Worm (Caenorhabditis elegans): ENCODE data around the gene Y54G11A.1.

Y54G11A.1 gene

ce11 chrII:14249489-14249888 lies 19.5 kb downstream of the Y54G11A.1 start:
- no peak for TF ChIP-seq ceh-18 (tag; optimal IDR thresholded peaks at IDR 0.05)
- TF ChIP-seq unc-3 (GFP tag; conservative IDR thresholded peaks at IDR 0.05): no peak
- no peak for TF ChIP-seq unc-3 (tag; optimal IDR thresholded peaks at IDR 0.05)
- TF ChIP-seq unc-42 (tag; optimal IDR thresholded peaks at IDR 0.05): peak; percentile 40
- TF ChIP-seq C08G9.2 (tag; optimal IDR thresholded peaks at IDR 0.05): no peak
- TF ChIP-seq ceh-2 (tag; optimal IDR thresholded peaks at IDR 0.05): no peak
- no peak for TF ChIP-seq ttx-3 (tag; optimal IDR thresholded peaks at IDR 0.05)
- no peak for TF ChIP-seq ceh-22 (tag; optimal IDR thresholded peaks at IDR 0.05)
- peak; percentile 19 for TF ChIP-seq hlh-6 (tag; optimal IDR thresholded peaks at IDR 0.05)
- no peak for TF ChIP-seq nhr-232 (tag; optimal IDR thresholded peaks at IDR 0.05)
- TF ChIP-seq sdc-2 (tag; optimal IDR thresholded peaks at IDR 0.05): peak; percentile 30
- no peak for TF ChIP-seq odd-2 (tag; optimal IDR thresholded peaks at IDR 0.05)
- peak; percentile 45 for TF ChIP-seq fkh-10 (GFP tag; optimal IDR thresholded peaks at IDR 0.05)
- TF ChIP-seq hlh-15 (tag; optimal IDR thresholded peaks at IDR 0.05): no peak
- peak; percentile 52 for TF ChIP-seq mec-3 (tag; optimal IDR thresholded peaks at IDR 0.05; ENCODE audit: borderline replicate concordance)
- TF ChIP-seq ceh-31 (tag; optimal IDR thresholded peaks at IDR 0.05): peak; percentile 62
- TF ChIP-seq rnt-1 (tag; optimal IDR thresholded peaks at IDR 0.05): no peak
- no peak for TF ChIP-seq sox-4 (tag; optimal IDR thresholded peaks at IDR 0.05)
- TF ChIP-seq dmd-4 (tag; optimal IDR thresholded peaks at IDR 0.05; ENCODE audit: borderline replicate concordance): peak; percentile 28
- no peak for TF ChIP-seq tbx-7 (tag; optimal IDR thresholded peaks at IDR 0.05)
- TF ChIP-seq dve-1 (tag; optimal IDR thresholded peaks at IDR 0.05): no peak
- TF ChIP-seq madf-2 (tag; optimal IDR thresholded peaks at IDR 0.05): peak; percentile 99
- TF ChIP-seq T23F11.4 (GFP tag; optimal IDR thresholded peaks at IDR 0.05): no peak
- TF ChIP-seq lim-6 (tag; optimal IDR thresholded peaks at IDR 0.05): no peak
- no peak for TF ChIP-seq ceh-9 (tag; optimal IDR thresholded peaks at IDR 0.05)
- TF ChIP-seq ceh-6 (GFP tag; optimal IDR thresholded peaks at IDR 0.05): peak; percentile 8
- TF ChIP-seq ceh-48 (tag; optimal IDR thresholded peaks at IDR 0.05): peak; percentile 68
- no peak for TF ChIP-seq ceh-14 (tag; optimal IDR thresholded peaks at IDR 0.05)
- no peak for TF ChIP-seq ets-4 (tag; optimal IDR thresholded peaks at IDR 0.05)
- TF ChIP-seq pqm-1 (tag; optimal IDR thresholded peaks at IDR 0.05): no peak
- no peak for TF ChIP-seq ceh-24 (tag; optimal IDR thresholded peaks at IDR 0.05)
- no peak for TF ChIP-seq pat-9 (tag; optimal IDR thresholded peaks at IDR 0.05)
- peak; percentile 14 for TF ChIP-seq ref-2 (tag; optimal IDR thresholded peaks at IDR 0.05)
- no peak for TF ChIP-seq npax-4 (tag; optimal IDR thresholded peaks at IDR 0.05)
- TF ChIP-seq elt-2 (tag; optimal IDR thresholded peaks at IDR 0.05): no peak
- TF ChIP-seq ceh-30 (tag; optimal IDR thresholded peaks at IDR 0.05): no peak
- peak; percentile 49 for TF ChIP-seq ceh-34 (tag; optimal IDR thresholded peaks at IDR 0.05)
- no peak for TF ChIP-seq pag-3 (tag; optimal IDR thresholded peaks at IDR 0.05; ENCODE audit: borderline replicate concordance)
- TF ChIP-seq fkh-6 (tag; optimal IDR thresholded peaks at IDR 0.05): no peak
- TF ChIP-seq K02D7.2 (tag; optimal IDR thresholded peaks at IDR 0.05): no peak
- TF ChIP-seq hlh-30 (tag; optimal IDR thresholded peaks at IDR 0.05; ENCODE audit: insufficient read depth): peak; percentile 66
- no peak for TF ChIP-seq ceh-45 (GFP tag; IDR thresholded peaks at IDR 0.05)
- TF ChIP-seq syd-9 (tag; optimal IDR thresholded peaks at IDR 0.05): no peak
- TF ChIP-seq elt-4 (tag; optimal IDR thresholded peaks at IDR 0.05): no peak
- no peak for TF ChIP-seq C38D4.7 (GFP tag; optimal IDR thresholded peaks at IDR 0.05)
- no peak for TF ChIP-seq K09A11.1 (tag; optimal IDR thresholded peaks at IDR 0.05; ENCODE audit: insufficient read depth)
- TF ChIP-seq ceh-19 (GFP tag; optimal IDR thresholded peaks at IDR 0.05): peak; percentile 33
- TF ChIP-seq nhr-11 (tag; optimal IDR thresholded peaks at IDR 0.05): no peak
- no peak for TF ChIP-seq che-1 (tag; optimal IDR thresholded peaks at IDR 0.05)
- no peak for TF ChIP-seq fax-1 (tag; optimal IDR thresholded peaks at IDR 0.05)
- no peak for TF ChIP-seq pax-1 (tag; optimal IDR thresholded peaks at IDR 0.05)
- peak; percentile 1 for TF ChIP-seq hlh-8 (tag; optimal IDR thresholded peaks at IDR 0.05)
- no peak for TF ChIP-seq Y22D7AL.16 (tag; optimal IDR thresholded peaks at IDR 0.05)
- no peak for TF ChIP-seq eyg-1 (tag; optimal IDR thresholded peaks at IDR 0.05)
